Worm (Caenorhabditis elegans) whole organism, young adult: ENCODE measurements around the gene atg-3.
A peak's percentile ranks its signal among the peaks of the same experiment; 100 is the strongest.

Experiments
- B0019.2 ChIP-seq: fragments of 200-800 bp; sonication (Bioruptor generic); conservative IDR thresholded peaks from 2 replicates; pipeline ENCODE4 v1.3.6; 2022; ENCODE audit warnings: missing genetic modification reagents, missing genetic modification characterization, missing compliant biosample characterization
- C06A6.2 ChIP-seq: fragments of 200-800 bp; sonication (Bioruptor generic); conservative IDR thresholded peaks from 2 replicates; pipeline ENCODE4 v1.3.6; 2022; ENCODE audit warnings: missing genetic modification characterization, missing compliant biosample characterization
- D2030.7 ChIP-seq: fragments of 200-800 bp; sonication (Bioruptor generic); IDR thresholded peaks from 2 replicates; pipeline ENCODE4 v1.3.6; 2022; ENCODE audit warnings: missing genetic modification reagents, missing genetic modification characterization, missing compliant biosample characterization
- F23B12.7 ChIP-seq: sonication (generic microtip); optimal IDR thresholded peaks from 2 replicates; lab custom pipeline; 2017; ENCODE audit warnings: missing genetic modification characterization, mild to moderate bottlenecking, missing compliant biosample characterization, antibody characterized with exemption, moderate library complexity; ENCODE audit not compliant: insufficient read depth
- F33H1.4 ChIP-seq: fragments of 200-800 bp; sonication (Bioruptor generic); IDR thresholded peaks from 2 replicates; pipeline ENCODE4 v1.3.6; 2022; ENCODE audit warnings: missing genetic modification reagents, missing genetic modification characterization, missing compliant biosample characterization
- F37B4.10 ChIP-seq: fragments of 200-800 bp; sonication (Bioruptor generic); IDR thresholded peaks from 2 replicates; pipeline ENCODE4 v1.3.6; 2022; ENCODE audit warnings: missing genetic modification characterization, missing compliant biosample characterization
- K11D2.4 ChIP-seq: fragments of 200-800 bp; sonication (Bioruptor generic); IDR thresholded peaks from 2 replicates; pipeline ENCODE4 v1.3.6; 2022; ENCODE audit warnings: missing genetic modification reagents, missing genetic modification characterization, missing compliant biosample characterization
- Y53F4B.3 ChIP-seq: fragments of 200-800 bp; sonication (Bioruptor generic); IDR thresholded peaks from 2 replicates; pipeline ENCODE4 v1.3.6; 2022; ENCODE audit warnings: missing genetic modification reagents, missing genetic modification characterization, missing compliant biosample characterization
- Y67H2A.10 ChIP-seq: fragments of 200-800 bp; sonication (Bioruptor generic); conservative IDR thresholded peaks from 2 replicates; pipeline ENCODE4 v1.3.6; 2022; ENCODE audit warnings: missing genetic modification reagents, missing genetic modification characterization, missing compliant biosample characterization
- akir-1 ChIP-seq: fragments of 200-800 bp; sonication (Bioruptor generic); optimal IDR thresholded peaks from 2 replicates; lab custom pipeline; 2018; ENCODE audit warnings: mild to moderate bottlenecking, missing genetic modification characterization, moderate library complexity, missing compliant biosample characterization
- athp-1 ChIP-seq: sonication (generic microtip); optimal IDR thresholded peaks from 2 replicates; lab custom pipeline; 2017; ENCODE audit warnings: mild to moderate bottlenecking, missing genetic modification characterization, missing compliant biosample characterization
- attf-3 ChIP-seq: fragments of 200-800 bp; sonication (Bioruptor generic); conservative IDR thresholded peaks from 2 replicates; pipeline ENCODE4 v1.3.6; 2022; ENCODE audit warnings: missing genetic modification reagents, missing genetic modification characterization, missing compliant biosample characterization
- attf-5 ChIP-seq: fragments of 200-800 bp; sonication (Bioruptor generic); optimal IDR thresholded peaks from 2 replicates; lab custom pipeline; 2018; ENCODE audit warnings: mild to moderate bottlenecking, missing genetic modification characterization, missing compliant biosample characterization
- die-1 ChIP-seq: sonication (generic microtip); optimal IDR thresholded peaks from 2 replicates; lab custom pipeline; 2016; ENCODE audit warnings: missing genotype, mild to moderate bottlenecking, missing genetic modification characterization, missing compliant biosample characterization
- dox-1 ChIP-seq: fragments of 200-800 bp; sonication (Bioruptor generic); IDR thresholded peaks from 2 replicates; pipeline ENCODE4 v1.3.6; 2022; ENCODE audit warnings: missing genetic modification reagents, missing genetic modification characterization, missing compliant biosample characterization
- dpff-1 ChIP-seq: sonication (generic microtip); optimal IDR thresholded peaks from 2 replicates; lab custom pipeline; 2017; ENCODE audit warnings: mild to moderate bottlenecking, missing genetic modification characterization, missing compliant biosample characterization
- egl-18 ChIP-seq: fragments of 200-800 bp; sonication (Bioruptor generic); IDR thresholded peaks from 2 replicates; pipeline ENCODE4 v1.3.6; 2022; ENCODE audit warnings: missing genetic modification reagents, missing genetic modification characterization, missing compliant biosample characterization
- ekl-4 ChIP-seq: fragments of 200-800 bp; sonication (Bioruptor generic); IDR thresholded peaks from 2 replicates; pipeline ENCODE4 v1.3.6; 2022; ENCODE audit warnings: missing genetic modification reagents, missing genetic modification characterization, missing compliant biosample characterization
- ets-4 ChIP-seq: fragments of 200-800 bp; sonication (Bioruptor generic); optimal IDR thresholded peaks from 2 replicates; lab custom pipeline; 2018; ENCODE audit warnings: mild to moderate bottlenecking, missing genetic modification characterization, missing compliant biosample characterization
- gei-17 ChIP-seq: fragments of 200-800 bp; sonication (Bioruptor generic); optimal IDR thresholded peaks from 2 replicates; lab custom pipeline; 2018; ENCODE audit warnings: mild to moderate bottlenecking, missing genetic modification characterization, missing compliant biosample characterization
- hlh-26 ChIP-seq: fragments of 200-800 bp; sonication (Bioruptor generic); conservative IDR thresholded peaks from 2 replicates; pipeline ENCODE4 v1.3.6; 2022; ENCODE audit warnings: missing genetic modification reagents, missing genetic modification characterization, missing compliant biosample characterization
- hmg-1.2 ChIP-seq: fragments of 200-800 bp; sonication (Bioruptor generic); IDR thresholded peaks from 2 replicates; pipeline ENCODE4 v1.3.6; 2022; ENCODE audit warnings: missing genetic modification reagents, missing genetic modification characterization, missing compliant biosample characterization
- hrde-1 ChIP-seq: sonication (generic microtip); optimal IDR thresholded peaks from 2 replicates; lab custom pipeline; 2016; ENCODE audit warnings: missing genetic modification characterization, mild to moderate bottlenecking, missing compliant biosample characterization, moderate library complexity, missing genotype, missing genetic modification reagents, borderline replicate concordance
- hsf-1 ChIP-seq: fragments of 200-800 bp; sonication (Bioruptor generic); IDR thresholded peaks from 2 replicates; pipeline ENCODE4 v1.3.6; 2022; ENCODE audit warnings: missing genetic modification reagents, missing genetic modification characterization, missing compliant biosample characterization
- let-607 ChIP-seq, 2 experiments: fragments of 200-800 bp in 1 of 2; sonication (Bioruptor generic) in 1 of 2; sonication (generic microtip) in 1 of 2; optimal IDR thresholded peaks; 2 replicates each; lab custom pipeline; 2016 to 2018; ENCODE audit warnings: mild to moderate bottlenecking in 2 of 2, missing compliant biosample characterization in 2 of 2, missing genetic modification characterization in 2 of 2, moderate library complexity in 2 of 2, missing genotype in 1 of 2
- lin-54 ChIP-seq: fragments of 200-800 bp; sonication (Bioruptor generic); optimal IDR thresholded peaks from 2 replicates; lab custom pipeline; 2018; ENCODE audit warnings: mild to moderate bottlenecking, missing genetic modification characterization, missing compliant biosample characterization
- lsl-1 ChIP-seq: fragments of 200-800 bp; sonication (Bioruptor generic); optimal IDR thresholded peaks from 2 replicates; lab custom pipeline; 2018; ENCODE audit warnings: mild to moderate bottlenecking, missing genetic modification characterization, moderate library complexity, missing compliant biosample characterization
- madf-10 ChIP-seq: sonication (generic microtip); optimal IDR thresholded peaks from 2 replicates; lab custom pipeline; 2016; ENCODE audit warnings: mild to moderate bottlenecking, missing genetic modification characterization, missing compliant biosample characterization
- mcd-1 ChIP-seq: fragments of 200-800 bp; sonication (Bioruptor generic); IDR thresholded peaks from 2 replicates; pipeline ENCODE4 v1.3.6; 2022; ENCODE audit warnings: missing genetic modification reagents, missing genetic modification characterization, missing compliant biosample characterization
- nfya-1 ChIP-seq: sonication (generic microtip); optimal IDR thresholded peaks from 2 replicates; lab custom pipeline; 2017; ENCODE audit warnings: antibody characterized with exemption, missing compliant biosample characterization, missing genetic modification characterization, borderline replicate concordance; ENCODE audit not compliant: insufficient read depth
- nfyb-1 ChIP-seq: fragments of 200-800 bp; sonication (Bioruptor generic); IDR thresholded peaks from 2 replicates; pipeline ENCODE4 v1.3.6; 2022; ENCODE audit warnings: missing genetic modification reagents, missing genetic modification characterization, missing compliant biosample characterization
- nhr-179 ChIP-seq: sonication (generic microtip); optimal IDR thresholded peaks from 2 replicates; lab custom pipeline; 2016; ENCODE audit warnings: mild to moderate bottlenecking, missing genetic modification characterization, missing compliant biosample characterization
- nhr-27 ChIP-seq: fragments of 200-800 bp; sonication (Bioruptor generic); optimal IDR thresholded peaks from 2 replicates; lab custom pipeline; 2018; ENCODE audit warnings: mild to moderate bottlenecking, missing genetic modification characterization, moderate library complexity, missing compliant biosample characterization
- pha-4 ChIP-seq: fragments of 150-350 bp; sonication (generic microtip); optimal IDR thresholded peaks from 2 replicates; lab custom pipeline; 2014; ENCODE audit warnings: missing biosample characterization, missing genetic modification reagents, missing genetic modification characterization
- rcor-1 ChIP-seq: fragments of 200-800 bp; sonication (Bioruptor generic); IDR thresholded peaks from 2 replicates; pipeline ENCODE4 v1.3.6; 2022; ENCODE audit warnings: missing genetic modification reagents, missing genetic modification characterization, missing compliant biosample characterization
- repo-1 ChIP-seq: sonication (generic microtip); optimal IDR thresholded peaks from 2 replicates; lab custom pipeline; 2017; ENCODE audit warnings: mild to moderate bottlenecking, missing genetic modification characterization, missing compliant biosample characterization
- sea-2 ChIP-seq: fragments of 200-800 bp; sonication (Bioruptor generic); IDR thresholded peaks from 2 replicates; pipeline ENCODE4 v1.3.6; 2022; ENCODE audit warnings: missing genetic modification characterization, missing compliant biosample characterization
- tlf-1 ChIP-seq: fragments of 200-800 bp; sonication (Bioruptor generic); optimal IDR thresholded peaks from 2 replicates; lab custom pipeline; 2018; ENCODE audit warnings: mild to moderate bottlenecking, missing genetic modification characterization, missing compliant biosample characterization
- unc-130 ChIP-seq: sonication (generic microtip); optimal IDR thresholded peaks from 2 replicates; lab custom pipeline; 2016; ENCODE audit warnings: missing genetic modification reagents, missing genetic modification characterization, missing compliant biosample characterization
- zfh-2 ChIP-seq: fragments of 200-800 bp; sonication (Bioruptor generic); conservative IDR thresholded peaks from 2 replicates; pipeline ENCODE4 v1.3.6; 2022; ENCODE audit warnings: missing genetic modification reagents, missing genetic modification characterization, missing compliant biosample characterization
- zim-3 ChIP-seq: sonication (generic microtip); optimal IDR thresholded peaks from 2 replicates; lab custom pipeline; 2017; ENCODE audit warnings: mild to moderate bottlenecking, missing genetic modification characterization, moderate library complexity, missing compliant biosample characterization
- ztf-28 ChIP-seq: fragments of 200-800 bp; sonication (Bioruptor generic); IDR thresholded peaks from 2 replicates; pipeline ENCODE4 v1.3.6; 2022; ENCODE audit warnings: missing genetic modification reagents, missing genetic modification characterization, missing compliant biosample characterization
- ztf-6 ChIP-seq: fragments of 200-800 bp; sonication (Bioruptor generic); IDR thresholded peaks from 2 replicates; pipeline ENCODE4 v1.3.6; 2022; ENCODE audit warnings: missing genetic modification reagents, missing genetic modification characterization, missing compliant biosample characterization

The atg-3 gene

DNA sequence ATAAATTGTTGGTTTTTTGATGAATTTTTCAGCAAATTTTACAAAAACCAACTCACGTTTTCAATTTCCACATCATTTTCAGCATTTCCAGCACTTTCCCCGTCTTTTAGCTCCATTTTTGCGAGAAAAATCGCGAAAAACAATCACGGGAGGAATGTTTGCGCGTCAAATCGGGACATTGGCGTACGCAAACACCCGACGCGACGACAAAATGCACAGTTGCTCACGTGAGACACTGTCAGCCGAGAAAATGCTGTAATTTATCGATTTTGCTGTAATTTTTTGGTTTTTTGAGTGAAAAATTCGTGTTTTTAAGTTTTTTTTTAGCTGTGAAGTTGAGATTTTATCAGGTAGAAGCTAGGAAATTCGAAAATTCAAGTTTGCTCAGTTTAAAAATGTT lies 766 bp upstream of the atg-3 start, which contains the start of gene Y55F3AM.9 (continued):
- TF ChIP-seq mcd-1 (GFP tag; lab: Robert Waterston, UW) = peak; percentile 68

DNA sequence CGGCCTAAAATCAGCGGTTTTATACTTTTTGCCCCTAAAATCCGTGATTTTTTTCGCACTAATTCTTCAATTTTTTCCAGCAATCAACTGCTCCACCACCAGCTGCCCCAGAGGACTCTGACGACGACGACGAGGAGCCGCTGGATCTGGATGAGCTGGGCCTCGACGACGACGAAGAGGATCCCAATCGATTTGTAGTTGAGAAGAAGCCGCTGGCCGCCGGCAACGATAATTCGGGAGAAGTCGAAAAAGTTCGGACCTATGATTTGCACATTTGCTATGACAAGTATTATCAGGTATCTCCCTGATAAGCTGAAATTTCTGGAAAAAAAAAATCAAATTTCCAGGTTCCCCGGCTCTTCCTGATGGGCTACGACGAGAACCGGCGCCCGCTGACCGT lies 1.5 kb downstream of the atg-3 start:
- no peak for TF ChIP-seq pha-4 (tag; lab: Kevin White, UChicago)
- TF ChIP-seq hsf-1 (GFP tag; lab: Robert Waterston, UW) = 0 out of 2 replicates have a peak, but pooled peaks have one; percentile 15
- TF ChIP-seq unc-130 (GFP tag; lab: Kevin White, UChicago) = no peak
- TF ChIP-seq attf-5 (GFP tag; lab: Kevin White, UChicago) = no peak
- TF ChIP-seq repo-1 (tag; lab: Kevin White, UChicago) = no peak
- no peak for TF ChIP-seq nhr-179 (tag; lab: Kevin White, UChicago)
- TF ChIP-seq gei-17 = no peak
- TF ChIP-seq zfh-2 (GFP tag; lab: Robert Waterston, UW) = peak; percentile 61

DNA sequence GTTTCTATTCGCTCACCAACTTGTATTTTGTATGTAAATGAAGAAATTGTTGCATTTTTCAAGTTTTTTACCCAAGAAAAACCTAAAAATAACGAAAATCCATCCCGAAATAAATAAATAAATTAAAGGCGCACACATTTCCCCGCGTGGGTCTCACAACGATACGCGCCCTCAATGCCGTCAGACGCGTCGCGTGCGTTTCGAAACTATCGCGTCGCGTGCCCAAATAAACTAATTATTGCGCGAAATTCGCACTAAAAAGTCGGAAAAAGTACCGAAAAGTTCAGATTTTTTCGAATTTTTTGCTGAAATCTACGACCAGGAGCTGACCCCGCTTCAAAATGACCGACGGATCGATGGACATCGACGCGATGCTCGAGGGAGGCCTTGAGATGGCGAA lies 2.1 kb downstream of the atg-3 start, which contains the start of gene rbm-39:
rbm-39 (plus strand) TSS at position 178 of the 400 bp plus-strand sequence.
- TF ChIP-seq unc-130 (GFP tag; lab: Kevin White, UChicago) (peak; percentile 6), zfh-2 (GFP tag; lab: Robert Waterston, UW) (0 out of 2 replicates have a peak, but pooled peaks have one; percentile 18), K11D2.4 (GFP tag; lab: Robert Waterston, UW) (0 out of 2 replicates have a peak, but pooled peaks have one; percentile 49), hrde-1 (tag; lab: Kevin White, UChicago) (peak; percentile 22), C06A6.2 (GFP tag; lab: Robert Waterston, UW) (0 out of 2 replicates have a peak, but pooled peaks have one; percentile 29), B0019.2 (GFP tag; lab: Robert Waterston, UW) (peak; percentile 58; the same call in 1 of the 2 replicates), attf-3 (GFP tag; lab: Robert Waterston, UW) (peak; percentile 74), mcd-1 (GFP tag; lab: Robert Waterston, UW) (peak; percentile 79), tlf-1 (GFP tag; lab: Kevin White, UChicago) (peak; percentile 73), D2030.7 (GFP tag; lab: Robert Waterston, UW) (peak; percentile 79), hlh-26 (no peak), ets-4 (GFP tag; lab: Kevin White, UChicago) (no peak), akir-1 (no peak), Y67H2A.10 (GFP tag; lab: Robert Waterston, UW) (peak; percentile 79), lin-54 (peak; percentile 76), die-1 (tag; lab: Kevin White, UChicago) (no peak), let-607 (tag; optimal IDR thresholded peaks at IDR 0.05; lab: Kevin White, UChicago) (peak in 1 of 2 experiments; percentile 13), egl-18 (GFP tag; lab: Robert Waterston, UW) (no peak), madf-10 (tag; lab: Kevin White, UChicago) (peak; percentile 83), attf-5 (GFP tag; lab: Kevin White, UChicago) (peak; percentile 90), athp-1 (tag; lab: Kevin White, UChicago) (peak; percentile 64), dox-1 (peak; percentile 88), ekl-4 (GFP tag; lab: Robert Waterston, UW) (peak; percentile 85), sea-2 (GFP tag; lab: Robert Waterston, UW) (no peak), repo-1 (tag; lab: Kevin White, UChicago) (peak; percentile 85), hmg-1.2 (peak; percentile 71), zim-3 (no peak), nhr-27 (no peak), ztf-6 (GFP tag; lab: Robert Waterston, UW) (no peak), nfya-1 (tag; lab: Kevin White, UChicago) (no peak), rcor-1 (GFP tag; lab: Robert Waterston, UW) (0 out of 2 replicates have a peak, but pooled peaks have one; percentile 23), dpff-1 (tag; lab: Kevin White, UChicago) (no peak), lsl-1 (GFP tag; lab: Kevin White, UChicago) (peak; percentile 78), F37B4.10 (no peak), nfyb-1 (peak; percentile 84), Y53F4B.3 (GFP tag; lab: Robert Waterston, UW) (peak; percentile 46; the same call in 1 of the 2 replicates), F23B12.7 (tag; lab: Kevin White, UChicago) (peak; percentile 79), ztf-28 (peak; percentile 69; the same call in 1 of the 2 replicates), F33H1.4 (peak; percentile 98)
